Worm (Caenorhabditis elegans): ENCODE data around the gene asd-1.

asd-1 gene

DNA sequence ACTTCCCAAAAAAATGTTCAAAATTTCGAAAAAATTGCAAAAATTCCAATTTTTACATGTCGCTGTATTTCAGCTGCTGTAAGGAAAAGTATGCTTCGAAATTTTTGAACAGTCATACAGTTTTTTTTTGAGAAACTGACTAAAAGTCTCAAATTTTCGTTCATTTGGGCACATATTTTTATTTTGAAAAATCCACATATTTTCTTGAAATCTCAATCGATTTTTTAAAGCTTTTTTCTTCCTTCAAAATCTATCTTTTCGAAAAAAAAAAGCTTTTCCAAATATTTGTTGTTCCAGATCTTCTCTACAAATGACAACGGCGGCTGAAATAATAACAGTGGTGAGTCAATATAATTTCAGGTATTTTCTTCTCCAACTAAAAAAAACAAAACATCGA is at the start of gene asd-1:
Gene asd-1, plus strand, starts transcription at position 298 of the 397 bp plus-strand sequence.
- no peak for TF ChIP-seq unc-62 (GFP tag; optimal IDR thresholded peaks at IDR 0.05)

DNA sequence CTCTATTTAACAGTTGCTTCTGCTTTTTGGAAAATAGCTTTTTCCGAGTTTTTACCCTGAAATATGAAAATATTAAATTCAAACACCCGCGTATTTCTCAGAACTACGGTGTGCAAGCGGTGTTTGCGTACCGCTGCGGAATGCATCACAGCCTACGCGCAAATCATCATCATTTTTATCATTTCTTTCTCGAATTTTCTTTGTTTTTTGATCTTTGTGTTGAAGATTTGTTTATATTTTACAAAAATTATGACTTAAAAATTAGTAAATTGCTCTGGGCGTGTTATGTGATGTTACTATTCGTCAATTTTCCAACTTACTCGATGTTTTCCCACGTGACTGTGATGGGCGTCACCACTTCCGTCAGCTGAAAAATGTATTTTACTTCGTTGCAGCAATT is 46.2 kb upstream of the asd-1 start:
- TF ChIP-seq unc-62 (GFP tag; optimal IDR thresholded peaks at IDR 0.05), result no peak

DNA sequence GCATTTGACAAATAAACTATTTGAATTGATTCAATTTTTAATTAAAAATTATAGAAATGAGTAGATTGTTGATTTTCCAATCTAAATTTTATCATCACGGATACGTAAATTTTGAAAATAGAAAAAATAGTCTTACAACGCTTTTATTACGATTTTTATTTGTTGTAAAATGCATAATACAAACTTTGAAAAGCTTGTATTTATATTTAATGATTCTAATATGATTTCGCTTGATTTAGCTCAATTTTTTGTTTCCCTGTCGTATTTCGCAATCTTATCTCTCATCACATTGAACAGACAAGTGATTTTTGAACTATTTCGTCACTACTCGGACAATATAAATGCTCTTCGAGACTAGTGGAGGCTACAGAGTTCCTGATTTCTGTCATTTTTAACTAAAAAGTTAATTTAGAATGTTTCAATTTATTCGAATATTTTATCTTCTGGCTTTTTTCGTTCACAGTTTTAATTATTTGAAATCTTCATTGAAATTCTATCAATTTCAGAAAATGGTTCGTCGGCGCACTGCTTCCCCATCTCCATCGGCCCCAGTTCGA is 45.5 kb upstream of the asd-1 start, which contains the start of the genes wht-3 and har-1:
Gene wht-3, minus strand, starts transcription at position 51 of the 557 bp plus-strand sequence.
Gene har-1, plus strand, starts transcription at position 507 of the 557 bp plus-strand sequence.
- no peak for TF ChIP-seq unc-62 (GFP tag; optimal IDR thresholded peaks at IDR 0.05)

DNA sequence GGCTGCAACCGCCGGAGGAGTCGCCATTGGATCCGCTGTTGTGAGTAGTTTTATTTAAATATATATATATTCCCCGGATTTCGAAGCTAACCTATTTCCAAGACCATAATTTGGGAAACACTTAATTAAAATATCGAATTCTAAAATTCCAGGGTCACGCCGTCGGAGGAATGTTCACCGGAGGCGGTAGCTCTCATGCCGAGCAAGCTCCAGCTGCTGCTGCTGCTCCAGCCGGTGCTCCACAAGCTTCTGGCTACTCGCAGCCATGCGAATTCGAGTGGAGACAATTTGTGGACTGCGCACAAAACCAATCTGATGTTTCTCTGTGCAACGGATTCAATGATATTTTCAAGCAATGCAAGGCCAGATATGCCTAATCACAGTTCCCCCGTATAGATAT is 44.8 kb upstream of the asd-1 start:
- no peak for TF ChIP-seq unc-62 (GFP tag; optimal IDR thresholded peaks at IDR 0.05)

DNA sequence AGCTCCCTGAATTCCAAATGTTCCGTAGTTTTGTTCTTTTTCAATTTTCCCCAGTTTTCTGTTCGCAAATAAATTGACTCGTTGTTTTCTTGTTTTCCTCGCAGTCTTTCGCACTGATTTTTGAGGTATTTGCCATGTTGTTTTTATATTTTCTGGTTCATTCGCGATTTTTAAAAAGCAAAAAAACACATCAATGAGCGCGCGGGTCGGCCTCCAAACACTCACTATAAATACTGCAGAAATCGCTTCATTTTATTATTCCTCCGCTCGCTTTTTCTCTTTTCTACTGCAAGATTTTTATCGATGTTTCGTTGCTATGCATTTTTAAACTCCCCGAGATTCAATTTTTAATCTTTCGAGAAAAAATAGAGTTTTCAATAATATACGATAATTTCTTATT is 44.3 kb upstream of the asd-1 start:
- no peak for TF ChIP-seq unc-62 (GFP tag; optimal IDR thresholded peaks at IDR 0.05)

DNA sequence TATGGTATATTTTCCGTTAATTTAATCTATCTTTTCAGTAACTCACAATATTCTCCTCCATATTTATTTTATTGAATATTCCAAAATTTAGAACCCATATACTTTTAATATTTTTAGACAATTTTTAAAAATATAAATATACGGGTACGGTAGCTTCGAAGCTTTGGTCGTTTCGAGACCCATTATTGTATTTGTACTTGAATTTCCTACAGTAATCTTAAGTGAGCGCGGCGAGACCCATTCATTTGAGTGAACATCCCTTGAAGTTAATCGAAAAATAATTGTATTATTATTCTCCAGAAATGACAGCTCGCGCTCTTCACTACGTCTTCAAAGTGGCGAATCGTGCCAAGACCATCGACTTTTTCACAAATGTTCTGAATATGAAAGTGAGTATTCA is 43.8 kb upstream of the asd-1 start, which contains the start of gene glod-4:
Gene glod-4, plus strand, starts transcription at position 301 of the 400 bp plus-strand sequence.
- TF ChIP-seq unc-62 (GFP tag; optimal IDR thresholded peaks at IDR 0.05), result no peak

DNA sequence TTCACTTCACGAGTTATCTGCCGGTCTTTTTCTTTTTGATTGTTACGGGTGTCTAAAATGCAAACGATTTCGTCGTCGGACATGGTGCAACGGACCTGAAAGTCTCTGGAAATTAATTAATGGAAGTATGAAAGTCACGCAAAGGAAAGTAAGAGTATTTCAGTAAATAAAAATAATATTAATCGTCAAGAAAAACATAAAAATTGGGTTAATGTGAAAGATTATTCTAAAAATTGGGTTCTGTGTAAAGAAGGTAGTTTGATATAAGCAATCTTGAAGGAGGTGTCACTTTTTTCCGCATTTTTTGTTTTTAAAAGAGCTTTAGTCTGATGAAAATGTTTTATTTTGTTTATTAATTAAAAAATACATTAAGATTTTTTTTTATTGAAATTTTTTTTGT is 39.8 kb upstream of the asd-1 start, which contains the start of gene C16C10.9:
Gene C16C10.9, minus strand, starts transcription at position 101 of the 400 bp plus-strand sequence.
- TF ChIP-seq unc-62 (GFP tag; optimal IDR thresholded peaks at IDR 0.05), result no peak

DNA sequence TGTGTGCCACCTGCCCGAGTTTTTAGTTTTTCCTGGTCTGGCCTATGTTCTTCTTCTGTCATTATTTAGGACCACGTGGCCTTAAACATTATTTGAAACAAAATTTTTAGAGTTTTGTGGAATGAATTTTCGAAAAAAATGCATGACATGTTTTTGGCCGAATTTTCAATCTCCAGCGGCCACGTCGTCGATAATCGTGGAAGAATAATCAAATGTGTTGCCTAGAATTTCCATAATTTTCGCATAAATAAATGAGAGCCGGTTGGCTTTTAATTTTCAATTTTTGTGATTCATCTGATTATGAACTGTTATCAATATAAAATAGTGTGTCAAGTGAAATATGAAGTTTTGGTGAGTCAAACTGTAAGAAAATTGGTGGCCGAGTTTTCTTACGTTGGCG is 36.1 kb upstream of the asd-1 start, which contains the start of gene C01G12.16:
Gene C01G12.16, plus strand, starts transcription at position 301 of the 400 bp plus-strand sequence.
- no peak for TF ChIP-seq unc-62 (GFP tag; optimal IDR thresholded peaks at IDR 0.05)

DNA sequence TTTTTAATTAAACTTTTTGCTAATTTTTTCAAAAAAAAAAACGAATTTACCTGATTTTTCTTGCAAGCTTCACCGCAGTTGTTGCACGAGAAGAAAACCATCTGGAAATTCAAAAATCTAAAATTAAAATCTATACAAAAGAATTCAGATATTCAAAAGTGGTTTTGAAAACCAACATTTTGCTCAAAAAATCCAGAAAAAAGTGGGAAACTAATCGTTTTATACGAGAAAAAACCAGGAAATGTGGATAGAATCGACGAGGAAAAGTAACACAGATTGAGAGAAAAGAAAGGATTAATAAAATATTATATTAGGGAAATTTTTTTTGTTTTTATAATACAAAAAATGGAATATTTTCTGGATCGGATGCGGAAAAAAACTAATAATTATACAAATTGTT is 33.0 kb upstream of the asd-1 start, which contains the start of gene C16C10.8:
Gene C16C10.8, minus strand, starts transcription at position 101 of the 400 bp plus-strand sequence.
- TF ChIP-seq unc-62 (GFP tag; optimal IDR thresholded peaks at IDR 0.05), result no peak

DNA sequence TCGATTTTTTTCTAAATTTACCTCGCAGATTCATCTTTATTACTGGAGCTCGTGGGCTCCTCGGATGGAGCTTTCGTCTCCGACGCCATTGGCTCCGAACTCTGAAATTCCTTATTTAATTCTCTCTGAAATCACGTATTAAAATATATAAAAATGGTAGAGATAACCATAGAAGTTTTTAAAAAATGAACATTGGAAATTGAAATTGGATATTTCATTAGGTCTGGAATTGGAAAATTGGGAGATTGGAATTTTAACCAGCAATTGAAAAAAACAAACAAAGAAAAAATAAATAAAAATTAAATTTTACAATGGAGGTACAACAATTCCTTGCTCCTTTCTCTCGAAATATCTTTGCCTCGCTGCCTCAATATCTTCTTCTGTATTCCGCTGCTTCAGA is 30.3 kb upstream of the asd-1 start, which contains the start of gene rnf-5:
Gene rnf-5, minus strand, starts transcription at position 101 of the 400 bp plus-strand sequence.
- TF ChIP-seq unc-62 (GFP tag; optimal IDR thresholded peaks at IDR 0.05), result no peak

DNA sequence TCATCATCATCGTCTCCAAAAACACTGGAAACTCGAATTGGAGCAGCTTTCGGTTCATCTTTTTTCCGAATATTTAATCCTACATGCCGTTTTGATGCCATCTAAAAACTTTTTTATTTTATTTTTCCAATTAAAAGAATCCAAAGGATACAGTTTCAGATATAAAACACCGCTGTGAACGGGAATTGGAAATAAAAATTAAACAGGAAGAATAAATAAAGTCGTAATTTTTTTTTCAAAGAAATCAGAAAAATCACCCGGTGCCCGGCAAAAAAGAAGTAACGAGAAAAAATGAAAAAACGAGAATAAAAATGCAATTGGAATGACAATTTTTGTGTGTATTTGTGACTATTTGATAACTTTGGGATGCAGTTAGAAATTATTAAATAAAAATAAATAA is 28.4 kb upstream of the asd-1 start, which contains the start of gene ccdc-55:
Gene ccdc-55, minus strand, starts transcription at position 101 of the 400 bp plus-strand sequence.
- TF ChIP-seq unc-62 (GFP tag; optimal IDR thresholded peaks at IDR 0.05), result no peak

DNA sequence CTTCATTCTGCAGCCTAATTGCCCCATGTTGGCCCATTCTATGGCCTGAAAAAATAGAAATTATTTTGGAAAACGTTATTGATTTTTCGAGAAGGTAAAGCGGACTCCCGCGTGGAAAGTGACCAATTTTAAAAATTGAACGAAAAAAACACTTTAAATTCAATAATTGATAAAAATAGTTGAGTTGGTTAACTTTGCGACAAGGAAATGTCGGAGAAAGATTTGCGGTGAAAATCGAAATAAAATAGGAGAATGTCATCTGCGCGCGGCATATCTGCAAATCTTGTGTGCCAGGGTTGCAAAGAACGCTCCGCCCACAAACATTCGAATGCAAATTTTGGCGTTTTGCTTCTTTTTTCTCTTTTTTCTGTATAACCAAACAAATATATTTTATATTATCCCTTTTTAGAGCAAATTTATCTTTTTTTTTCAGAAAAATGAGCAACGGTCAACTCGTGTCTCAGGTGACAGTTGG is 26.1 kb upstream of the asd-1 start, which contains the start of the genes rnf-121 and C16C10.4:
Gene rnf-121, minus strand, starts transcription at position 51 of the 475 bp plus-strand sequence.
Gene C16C10.4, plus strand, starts transcription at position 434 of the 475 bp plus-strand sequence.
- no peak for TF ChIP-seq unc-62 (GFP tag; optimal IDR thresholded peaks at IDR 0.05)

DNA sequence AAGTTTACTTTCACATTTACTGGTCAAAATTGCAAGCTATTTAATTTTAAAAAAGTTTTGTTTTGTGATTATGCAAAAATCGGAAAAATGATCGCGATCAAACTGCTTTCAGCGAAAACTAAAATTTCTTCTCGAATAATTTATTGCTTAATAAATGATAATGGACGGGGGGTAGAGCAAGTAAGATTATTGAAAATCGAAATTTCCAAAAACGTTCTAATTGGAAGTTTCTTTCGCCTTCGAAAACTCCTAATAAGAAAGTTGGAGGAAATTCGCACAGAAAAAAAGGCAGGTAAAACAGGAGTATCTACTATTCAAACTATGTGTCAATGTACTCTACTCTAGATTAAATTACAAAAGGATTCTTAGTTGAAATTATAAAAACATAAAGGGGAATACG is 24.9 kb upstream of the asd-1 start:
- TF ChIP-seq unc-62 (GFP tag; optimal IDR thresholded peaks at IDR 0.05), result no peak

DNA sequence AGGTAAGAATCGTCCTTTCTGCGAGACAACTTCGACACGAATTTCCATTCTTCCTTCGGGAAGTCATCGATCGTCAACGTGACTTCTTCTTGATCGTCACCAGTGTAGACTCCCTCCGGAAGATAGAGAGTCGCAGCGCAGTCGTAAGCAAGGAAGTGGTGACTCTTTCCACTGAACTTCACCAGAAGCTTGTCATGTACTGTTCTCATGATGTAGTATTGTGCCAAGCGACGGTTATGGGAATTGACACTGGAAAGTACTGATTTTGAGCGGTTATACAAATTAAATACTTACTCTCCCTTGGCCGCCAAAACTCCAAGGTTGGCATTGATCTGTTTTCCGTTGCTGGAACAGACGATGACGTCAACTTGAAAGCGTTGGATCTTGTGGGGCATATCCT is 21.6 kb upstream of the asd-1 start:
- no peak for TF ChIP-seq unc-62 (GFP tag; optimal IDR thresholded peaks at IDR 0.05)

DNA sequence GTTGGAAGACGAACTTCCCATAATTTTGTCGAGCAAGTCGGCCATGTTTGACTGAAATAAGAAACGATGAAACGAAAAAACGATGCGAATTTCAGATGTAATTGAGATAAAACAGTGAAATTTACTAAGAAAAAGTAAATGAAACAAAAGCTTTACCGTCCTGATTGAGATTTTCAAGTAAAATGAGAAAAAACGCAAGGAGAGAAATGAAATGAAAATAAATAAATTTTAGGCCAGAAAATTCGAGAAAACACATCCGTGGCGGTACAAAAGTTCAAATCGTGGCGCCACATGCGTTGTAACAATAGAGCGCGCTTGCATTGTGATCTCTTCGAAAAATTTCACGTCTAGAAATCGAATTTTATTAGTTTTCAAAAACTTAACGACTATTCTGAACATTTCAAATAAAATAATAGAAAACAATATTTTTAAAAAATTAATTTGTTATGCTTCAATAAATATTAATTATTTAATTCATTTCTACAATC is 20.9 kb upstream of the asd-1 start, which contains the start of the genes hrde-1 and C16C10.13:
Gene hrde-1, minus strand, starts transcription at position 51 of the 488 bp plus-strand sequence.
Gene C16C10.13, plus strand, starts transcription at position 332 of the 488 bp plus-strand sequence.
- TF ChIP-seq unc-62 (GFP tag; optimal IDR thresholded peaks at IDR 0.05), result no peak

DNA sequence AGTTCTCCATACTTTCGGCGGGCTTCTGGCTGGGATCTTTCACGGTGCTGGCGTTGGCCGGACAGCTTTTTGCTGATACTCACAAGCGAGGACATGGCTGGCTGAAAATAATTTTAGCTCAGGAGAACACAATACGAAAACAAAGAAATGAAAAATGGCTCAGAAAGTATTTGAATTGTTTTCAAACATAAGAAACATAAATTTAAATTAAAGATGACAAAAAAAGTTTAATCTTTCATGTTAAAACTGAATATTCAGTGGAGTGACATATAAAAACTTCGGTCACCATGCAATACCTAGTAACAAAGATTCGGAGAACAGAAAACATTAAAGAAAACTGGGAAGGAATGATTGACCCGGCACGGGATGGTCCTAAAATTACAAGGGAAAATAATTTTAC is 18.5 kb upstream of the asd-1 start, which contains the start of gene C16C10.2:
Gene C16C10.2, minus strand, starts transcription at position 101 of the 400 bp plus-strand sequence.
- TF ChIP-seq unc-62 (GFP tag; optimal IDR thresholded peaks at IDR 0.05), result no peak

DNA sequence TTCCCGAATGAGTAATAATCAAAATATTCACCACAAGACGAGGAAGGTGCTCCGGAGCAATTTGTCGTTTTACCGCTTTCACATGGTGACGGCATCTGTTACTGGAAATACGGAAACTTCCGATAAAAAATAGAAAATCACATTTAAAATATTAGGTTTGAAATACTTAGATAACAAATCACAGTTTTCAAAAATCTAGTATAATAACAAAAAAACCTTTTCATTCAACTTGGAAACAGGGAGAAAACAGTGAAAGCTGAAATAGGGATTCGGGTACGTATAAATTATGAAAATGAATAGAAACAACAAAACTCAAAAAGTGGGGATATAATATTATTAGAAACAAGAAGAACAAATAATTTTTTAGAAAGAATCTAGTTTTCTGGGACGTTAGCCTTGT is 15.7 kb upstream of the asd-1 start, which contains the start of gene C16C10.1:
Gene C16C10.1, minus strand, starts transcription at position 101 of the 400 bp plus-strand sequence.
- TF ChIP-seq unc-62 (GFP tag; optimal IDR thresholded peaks at IDR 0.05), result no peak
